Fruit fly (Drosophila melanogaster) Kc167 (cell line): ENCODE results near the gene ro.

ENCODE experiments used
- Myc ChIP-seq: fragments of >200 bp; optimal IDR thresholded peaks from 2 replicates; lab custom pipeline; 2017; ENCODE audit warnings: missing external identifiers
- Sin3A ChIP-seq: fragments of >200 bp; optimal IDR thresholded peaks from 2 replicates; lab custom pipeline; 2018; ENCODE audit warnings: missing external identifiers
- h ChIP-seq: fragments of >200 bp; optimal IDR thresholded peaks from 3 replicates; lab custom pipeline; 2018; ENCODE audit warnings: missing external identifiers
- insv ChIP-seq: fragments of >200 bp; optimal IDR thresholded peaks from 3 replicates; lab custom pipeline; 2018; ENCODE audit warnings: missing external identifiers
- psq ChIP-seq: fragments of >200 bp; optimal IDR thresholded peaks from 2 replicates; lab custom pipeline; 2017; ENCODE audit warnings: missing external identifiers
- ttk ChIP-seq: sonication (Bioruptor generic); optimal IDR thresholded peaks from 2 replicates; lab custom pipeline; 2017; ENCODE audit warnings: missing external identifiers

dm6 chr3R:26915463-26915925, 34.5 kb upstream of the ro start, which contains the start of gene CG46339:
- no peak for TF ChIP-seq psq (lab: Kevin White, UChicago)
- TF ChIP-seq Sin3A: no peak
- TF ChIP-seq Myc (lab: Kevin White, UChicago): no peak
- no peak for TF ChIP-seq ttk (lab: Kevin White, UChicago)
- no peak for TF ChIP-seq insv (lab: Kevin White, UChicago)
- no peak for TF ChIP-seq h (lab: Kevin White, UChicago)
